Worm (Caenorhabditis elegans): ENCODE results near the gene tre-3.
A peak's percentile ranks its signal among the peaks of the same experiment; 100 is the strongest.

tre-3 gene

DNA sequence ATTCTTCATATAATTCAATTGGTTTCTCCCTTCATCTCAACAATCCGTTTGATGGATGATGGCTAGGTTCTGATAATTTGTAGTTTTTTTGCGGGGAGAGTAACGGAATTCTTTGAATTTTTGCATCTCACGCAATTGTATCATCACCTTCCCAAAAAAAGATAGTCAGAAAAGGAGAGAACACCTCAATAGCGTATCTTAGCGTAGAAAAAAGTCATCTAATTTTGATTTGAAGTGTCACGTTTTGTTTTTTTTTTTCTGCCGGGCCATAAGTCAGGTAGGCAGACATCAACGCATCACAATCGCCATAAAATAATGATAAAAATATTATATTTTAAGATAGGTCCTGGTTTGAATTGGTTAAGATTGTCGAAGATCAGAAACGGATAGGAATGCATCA is 39.2 kb downstream of the tre-3 start (continued):
- TF ChIP-seq alr-1 (tag; optimal IDR thresholded peaks at IDR 0.05; ENCODE audit: borderline replicate concordance), result no peak
- TF ChIP-seq ceh-88 (GFP tag; IDR thresholded peaks at IDR 0.05), result no peak
- peak in 1 of 2 experiments; percentile 4 for TF ChIP-seq mdl-1 (tag; optimal IDR thresholded peaks at IDR 0.05)
- no peak for TF ChIP-seq fos-1 (tag; optimal IDR thresholded peaks at IDR 0.05)
- peak; percentile 57 for TF ChIP-seq blmp-1 (tag; optimal IDR thresholded peaks at IDR 0.05)
- no peak for TF ChIP-seq sox-4 (tag; optimal IDR thresholded peaks at IDR 0.05)
- TF ChIP-seq snpc-4 (tag; optimal IDR thresholded peaks at IDR 0.05), result no peak
- no peak for TF ChIP-seq irx-1 (tag; optimal IDR thresholded peaks at IDR 0.05)
- peak in 2 of 6 experiments; percentile 20 to 52 for TF ChIP-seq elt-3 (tag; optimal IDR thresholded peaks at IDR 0.05)
- TF ChIP-seq Y116A8C.19 (tag; optimal IDR thresholded peaks at IDR 0.05; ENCODE audit: borderline replicate concordance), result no peak
- TF ChIP-seq hlh-4 (tag; optimal IDR thresholded peaks at IDR 0.05), result no peak
- no peak for TF ChIP-seq unc-62 (GFP tag; optimal IDR thresholded peaks at IDR 0.05)
- TF ChIP-seq efl-3 (GFP tag; optimal IDR thresholded peaks at IDR 0.05), result no peak
- no peak for TF ChIP-seq rnt-1 (tag; optimal IDR thresholded peaks at IDR 0.05)
- TF ChIP-seq dsc-1 (tag; optimal IDR thresholded peaks at IDR 0.05), result no peak
- TF ChIP-seq nhr-47 (tag; optimal IDR thresholded peaks at IDR 0.05), result no peak
- TF ChIP-seq jun-1 (tag; optimal IDR thresholded peaks at IDR 0.05), result no peak
- no peak for TF ChIP-seq hlh-17 (GFP tag; optimal IDR thresholded peaks at IDR 0.05; ENCODE audit: borderline replicate concordance)
- TF ChIP-seq mef-2 (tag; optimal IDR thresholded peaks at IDR 0.05), result no peak
- no peak for TF ChIP-seq ztf-11 (tag; optimal IDR thresholded peaks at IDR 0.05)
- peak; percentile 35 for TF ChIP-seq lin-14 (GFP tag; optimal IDR thresholded peaks at IDR 0.05)
- TF ChIP-seq nhr-76 (tag; optimal IDR thresholded peaks at IDR 0.05), result no peak
- peak; percentile 2 for TF ChIP-seq snu-23 (GFP tag; optimal IDR thresholded peaks at IDR 0.05)
- no peak for TF ChIP-seq tlp-1 (tag; optimal IDR thresholded peaks at IDR 0.05)
- TF ChIP-seq elt-2 (tag; optimal IDR thresholded peaks at IDR 0.05), result no peak
- no peak for TF ChIP-seq pqm-1 (tag; optimal IDR thresholded peaks at IDR 0.05)
- TF ChIP-seq xbp-1 (tag; optimal IDR thresholded peaks at IDR 0.05), result no peak
- peak; percentile 11 for TF ChIP-seq nhr-20 (tag; optimal IDR thresholded peaks at IDR 0.05)
- no peak for TF ChIP-seq vab-15 (tag; optimal IDR thresholded peaks at IDR 0.05)

DNA sequence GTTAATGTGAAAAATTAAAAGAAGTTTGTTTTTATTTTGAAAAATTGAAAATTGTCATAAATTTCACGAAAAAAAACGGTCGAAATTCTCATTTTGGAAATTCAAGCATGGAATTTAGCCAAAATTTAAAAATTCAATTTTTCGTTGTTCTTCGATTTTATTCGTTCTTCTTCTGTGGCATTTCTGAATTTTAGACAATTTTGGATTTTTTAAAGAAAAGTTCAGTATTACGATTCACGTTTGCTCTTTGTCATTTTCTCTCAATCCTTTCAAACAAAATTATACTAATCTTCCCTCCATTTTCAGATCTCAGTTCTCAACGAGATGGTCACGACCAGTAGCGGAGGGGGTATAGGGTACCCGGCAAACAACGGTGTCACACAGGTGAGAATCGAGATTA is 40.1 kb downstream of the tre-3 start, which contains the start of gene ape-1:
Gene ape-1 (plus strand): TSS at position 301 of the 400 bp plus-strand sequence.
- TF ChIP-seq lir-3 (tag; optimal IDR thresholded peaks at IDR 0.05; ENCODE audit: poor library complexity), result no peak
- no peak for TF ChIP-seq tbx-2 (tag; optimal IDR thresholded peaks at IDR 0.05)
- no peak for TF ChIP-seq nhr-47 (tag; optimal IDR thresholded peaks at IDR 0.05)
- no peak for TF ChIP-seq lin-15B (tag; optimal IDR thresholded peaks at IDR 0.05)
- no peak for TF ChIP-seq nhr-12 (tag; optimal IDR thresholded peaks at IDR 0.05)

DNA sequence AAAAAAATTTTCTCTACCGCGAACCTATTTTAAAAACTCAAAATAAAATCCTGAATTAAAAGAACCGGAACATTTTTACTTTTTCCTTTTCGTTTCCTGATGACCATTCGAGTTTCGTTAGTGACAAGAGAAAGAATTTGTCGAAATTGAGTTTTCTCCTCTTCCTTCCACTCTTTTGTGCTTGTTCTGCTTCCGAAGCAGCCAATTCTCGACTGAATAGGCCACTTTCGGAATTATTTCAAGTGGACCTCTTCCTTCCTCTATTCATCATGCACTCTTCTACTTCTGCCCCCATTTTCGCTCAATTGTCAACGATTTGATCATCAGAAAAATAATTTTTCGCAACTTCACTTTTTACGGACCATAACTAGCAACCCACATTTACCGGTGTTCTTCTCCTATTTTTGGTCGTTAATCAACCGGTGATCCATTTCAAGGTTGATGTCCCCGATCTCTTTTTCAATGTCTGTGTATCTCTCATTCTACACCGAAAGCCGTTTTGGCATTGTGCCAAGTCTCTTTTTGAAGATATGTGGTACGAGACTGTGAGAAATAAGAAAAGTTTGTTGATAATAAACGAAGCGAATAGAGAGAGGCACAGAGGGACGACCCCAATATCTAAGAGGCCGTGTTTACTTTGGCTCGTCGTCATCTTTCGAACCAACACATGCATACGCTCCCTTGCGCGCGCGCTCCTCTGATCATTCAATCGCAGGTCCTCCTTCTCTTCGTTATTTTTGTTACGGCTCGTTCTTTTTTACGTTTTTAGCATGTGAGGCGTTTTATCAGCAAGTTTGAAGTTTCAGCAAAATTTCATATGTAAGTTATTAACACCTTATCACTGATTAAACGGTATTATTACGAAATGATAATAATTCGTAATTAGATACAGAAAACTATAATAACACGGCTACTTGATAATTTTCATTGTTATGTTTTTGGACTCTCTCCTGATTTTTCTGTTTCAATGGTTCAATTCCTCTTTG is 40.8 kb downstream of the tre-3 start:
- peak; percentile 57 for TF ChIP-seq lin-14 (GFP tag; optimal IDR thresholded peaks at IDR 0.05)
- TF ChIP-seq ceh-8 (GFP tag; optimal IDR thresholded peaks at IDR 0.05), result no peak
- TF ChIP-seq ces-1 (GFP tag; optimal IDR thresholded peaks at IDR 0.05), result no peak
- TF ChIP-seq dsc-1 (tag; optimal IDR thresholded peaks at IDR 0.05), result no peak
- TF ChIP-seq lin-39 (tag; optimal IDR thresholded peaks at IDR 0.05), result no peak
- TF ChIP-seq ceh-82 (tag; optimal IDR thresholded peaks at IDR 0.05), result no peak
- no peak for TF ChIP-seq hlh-17 (GFP tag; optimal IDR thresholded peaks at IDR 0.05; ENCODE audit: borderline replicate concordance)
- no peak for TF ChIP-seq jun-1 (tag; optimal IDR thresholded peaks at IDR 0.05)
- no peak for TF ChIP-seq lin-35 (GFP tag; optimal IDR thresholded peaks at IDR 0.05)
- 0 out of 2 replicates have a peak, but pooled peaks have one; percentile 11 for TF ChIP-seq grh-1 (GFP tag; IDR thresholded peaks at IDR 0.05)
- no peak for TF ChIP-seq mab-9 (GFP tag; IDR thresholded peaks at IDR 0.05)
- no peak for TF ChIP-seq nhr-11 (tag; optimal IDR thresholded peaks at IDR 0.05)
- TF ChIP-seq ceh-88 (GFP tag; IDR thresholded peaks at IDR 0.05), result no peak
- TF ChIP-seq elt-3 (tag; optimal IDR thresholded peaks at IDR 0.05), result peak in 3 of 6 experiments; percentile 14 to 46 (median 17)
- TF ChIP-seq tbx-2 (tag; optimal IDR thresholded peaks at IDR 0.05), result peak; percentile 5
- TF ChIP-seq C34B4.2 (tag; optimal IDR thresholded peaks at IDR 0.05), result no peak
- peak; percentile 40 for TF ChIP-seq elt-2 (tag; optimal IDR thresholded peaks at IDR 0.05)
- TF ChIP-seq rnt-1 (tag; optimal IDR thresholded peaks at IDR 0.05), result no peak
- TF ChIP-seq pag-3 (tag; optimal IDR thresholded peaks at IDR 0.05; ENCODE audit: borderline replicate concordance, insufficient read depth), result no peak
- peak; percentile 72 for TF ChIP-seq fkh-10 (GFP tag; optimal IDR thresholded peaks at IDR 0.05)
- TF ChIP-seq sup-37 (GFP tag; optimal IDR thresholded peaks at IDR 0.05), result no peak
- no peak for TF ChIP-seq ama-1 (optimal IDR thresholded peaks at IDR 0.05)
- TF ChIP-seq blmp-1 (tag; optimal IDR thresholded peaks at IDR 0.05), result peak; percentile 70
